Worm (Caenorhabditis elegans) whole organism, midembryonic: ENCODE results near the gene kcc-1.
"Not testable (repeated sequence)": the region's sequence is repeated elsewhere in the genome, so short reads cannot be mapped to it uniquely, and the experiment has no call there.

ENCODE experiments used
- T22C8.4 ChIP-seq: fragments of 200-800 bp; sonication (Bioruptor generic); IDR thresholded peaks from 2 replicates; pipeline ENCODE4 v1.3.6; 2022; ENCODE audit warnings: missing genetic modification characterization, missing compliant biosample characterization
- cog-1 ChIP-seq: sonication (generic microtip); optimal IDR thresholded peaks from 2 replicates; lab custom pipeline; 2016; ENCODE audit warnings: missing genetic modification characterization, missing compliant biosample characterization
- flt-1 ChIP-seq: fragments of 200-800 bp; sonication (Bioruptor generic); IDR thresholded peaks from 2 replicates; pipeline ENCODE4 v1.3.6; 2022; ENCODE audit warnings: missing genetic modification characterization, missing compliant biosample characterization
- klf-2 ChIP-seq: fragments of 200-800 bp; sonication (Bioruptor generic); conservative IDR thresholded peaks from 2 replicates; pipeline ENCODE4 v1.3.6; 2022; ENCODE audit warnings: missing genetic modification reagents, missing genetic modification characterization, missing compliant biosample characterization
- med-1 ChIP-seq: sonication (generic microtip); optimal IDR thresholded peaks from 2 replicates; lab custom pipeline; 2017; ENCODE audit warnings: missing genetic modification characterization, mild to moderate bottlenecking, missing compliant biosample characterization, antibody characterized with exemption, missing genetic modification reagents; ENCODE audit not compliant: insufficient read depth
- ref-1 ChIP-seq: fragments of 200-800 bp; sonication (Bioruptor generic); conservative IDR thresholded peaks from 2 replicates; pipeline ENCODE4 v1.3.6; 2022; ENCODE audit warnings: missing genetic modification reagents, missing genetic modification characterization, missing compliant biosample characterization
- tab-1 ChIP-seq: fragments of 200-800 bp; sonication (Bioruptor generic); IDR thresholded peaks from 2 replicates; pipeline ENCODE4 v1.3.6; 2022; ENCODE audit warnings: missing genetic modification characterization, missing compliant biosample characterization
- ztf-29 ChIP-seq: fragments of 200-800 bp; sonication (Bioruptor generic); IDR thresholded peaks from 2 replicates; pipeline ENCODE4 v1.3.6; 2022; ENCODE audit warnings: missing genetic modification reagents, missing genetic modification characterization, missing compliant biosample characterization

DNA sequence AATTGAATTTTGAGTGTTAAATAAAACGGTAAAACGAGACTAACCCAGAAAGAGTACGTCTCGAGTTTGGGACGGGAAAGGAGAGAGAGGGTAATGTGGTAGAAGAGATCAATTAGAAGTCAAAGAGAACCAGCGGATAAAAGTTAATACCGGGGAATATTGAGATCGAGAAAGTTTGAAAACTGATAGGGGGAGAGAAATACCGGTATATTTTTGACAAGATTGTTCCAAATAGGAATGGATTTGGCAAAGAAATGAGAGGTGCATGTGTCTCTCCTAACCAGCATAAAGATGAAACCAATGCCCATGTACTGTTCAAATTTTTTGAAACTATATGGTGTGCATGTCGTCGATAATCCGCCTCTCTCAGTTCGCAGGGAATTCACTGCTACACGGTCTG is 48.6 kb downstream of the kcc-1 start, which contains the start of gene C06E4.5:
- TF ChIP-seq cog-1; T22C8.4 (GFP tag; lab: Robert Waterston, UW); ztf-29; flt-1 (GFP tag; lab: Robert Waterston, UW); klf-2 (GFP tag; lab: Robert Waterston, UW); ref-1 (GFP tag; lab: Robert Waterston, UW); med-1 (GFP tag; lab: Kevin White, UChicago); tab-1 (GFP tag; lab: Robert Waterston, UW): not testable (repeated sequence)
